Fruit fly (Drosophila melanogaster) ovary, adult (tissue): Measurements from ENCODE around the gene CG1640.

Source experiments
- CG17801 ChIP-seq: fragments of 200-800 bp; optimal IDR thresholded peaks from 2 replicates; lab custom pipeline; 2019; ENCODE audit warnings: missing biosample characterization, mild to moderate bottlenecking, missing genetic modification characterization, moderate library complexity; ENCODE audit not compliant: partially characterized antibody

Gene CG1640

DNA sequence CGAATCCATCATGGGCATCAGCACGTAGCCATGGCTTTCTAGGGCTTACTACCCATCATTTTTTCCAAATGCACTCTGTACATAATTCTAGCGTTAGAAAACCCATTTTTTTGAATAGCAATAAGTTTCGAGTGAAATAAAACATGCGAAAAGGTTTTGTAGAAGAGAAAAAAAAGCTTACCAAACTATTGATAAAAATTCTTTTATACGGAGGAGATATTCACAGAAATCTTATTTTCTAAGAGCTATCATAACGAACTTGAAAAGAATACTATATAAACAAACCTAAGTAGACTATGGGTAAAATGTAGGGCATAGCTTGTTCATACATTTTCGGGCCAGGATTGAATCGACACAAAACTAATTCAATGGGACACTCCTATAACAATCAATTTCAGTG, at the start of gene CG1640:
Gene CG1640 (plus strand): TSS at position 301 of the 400 bp plus-strand sequence.
- no peak for TF ChIP-seq CG17801 (GFP tag; lab: Kevin White, UChicago)

DNA sequence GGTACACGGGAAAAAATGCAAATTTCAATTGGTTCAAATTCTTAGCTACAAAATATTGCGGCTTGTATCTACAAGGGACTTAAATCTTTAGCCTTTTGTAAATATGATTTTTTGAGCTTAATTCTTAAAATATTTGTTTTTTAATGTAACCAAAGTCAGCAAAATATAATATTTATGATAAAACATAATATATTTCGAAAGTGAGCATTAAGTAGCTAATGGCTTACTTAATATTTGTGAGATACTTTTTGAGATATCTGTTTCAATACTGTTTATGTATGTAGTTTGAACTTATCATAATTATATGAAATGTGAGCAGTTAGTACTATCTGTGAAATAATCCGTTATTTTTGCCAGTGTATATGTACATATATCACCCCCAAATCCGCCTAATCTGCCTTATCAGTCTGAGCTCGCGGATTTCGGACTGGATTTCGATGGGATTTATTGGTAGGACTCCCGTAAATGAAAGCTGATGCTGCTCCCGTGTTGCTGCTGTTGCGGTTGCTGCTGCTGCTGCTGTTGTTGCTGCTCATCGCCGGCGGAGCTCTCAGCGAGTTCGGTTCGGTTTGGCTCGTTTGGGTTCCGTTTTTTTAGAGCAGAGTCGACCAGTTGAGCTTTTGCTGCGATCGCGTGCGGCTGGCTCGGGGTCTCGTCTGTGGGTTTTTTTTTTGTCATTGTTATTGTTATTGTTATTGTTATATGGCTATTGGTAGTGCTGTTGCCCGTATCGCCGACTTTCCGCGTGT, 49.5 kb upstream of the CG1640 start:
- TF ChIP-seq CG17801 (GFP tag; lab: Kevin White, UChicago): no peak

DNA sequence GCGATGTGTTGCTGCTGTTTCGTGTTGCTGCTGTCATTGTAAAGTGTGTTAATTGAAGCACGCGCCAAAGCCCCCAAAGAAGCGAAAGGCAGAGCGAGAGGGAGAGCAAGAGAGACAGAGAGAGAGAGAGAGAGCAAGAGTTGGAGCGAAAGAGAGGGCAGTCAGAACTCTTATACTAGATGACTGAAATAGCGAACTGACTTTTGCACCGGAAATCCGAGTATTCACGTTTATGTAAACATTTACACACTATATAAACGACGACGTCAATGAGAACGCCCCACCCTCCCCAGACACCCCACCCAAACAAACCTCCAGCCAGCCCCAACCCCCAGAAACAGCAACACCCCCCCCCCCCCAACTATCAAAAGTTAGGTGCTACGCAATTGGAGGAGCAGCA, 48.0 kb upstream of the CG1640 start:
- TF ChIP-seq CG17801 (GFP tag; lab: Kevin White, UChicago): peak; percentile 9

DNA sequence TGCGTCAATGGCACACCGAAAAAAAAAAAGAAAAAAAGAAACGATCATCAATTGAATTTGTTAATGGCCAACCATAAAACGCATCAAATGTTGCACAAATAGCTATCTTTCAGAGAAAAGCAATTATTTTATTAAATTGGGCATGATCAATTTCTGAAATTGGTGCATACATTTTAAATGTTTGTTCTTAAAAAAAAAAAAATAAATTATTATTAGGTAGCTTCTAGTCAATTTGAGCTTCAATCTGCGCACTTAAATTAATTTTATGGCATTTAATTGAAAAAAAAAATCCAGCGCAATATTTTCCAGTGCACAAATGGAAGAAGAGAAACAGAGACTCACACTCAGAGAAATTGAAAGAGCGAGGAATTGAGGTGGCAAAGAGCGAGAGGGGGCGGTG, 47.3 kb upstream of the CG1640 start:
- peak; percentile 33 for TF ChIP-seq CG17801 (GFP tag; lab: Kevin White, UChicago)

DNA sequence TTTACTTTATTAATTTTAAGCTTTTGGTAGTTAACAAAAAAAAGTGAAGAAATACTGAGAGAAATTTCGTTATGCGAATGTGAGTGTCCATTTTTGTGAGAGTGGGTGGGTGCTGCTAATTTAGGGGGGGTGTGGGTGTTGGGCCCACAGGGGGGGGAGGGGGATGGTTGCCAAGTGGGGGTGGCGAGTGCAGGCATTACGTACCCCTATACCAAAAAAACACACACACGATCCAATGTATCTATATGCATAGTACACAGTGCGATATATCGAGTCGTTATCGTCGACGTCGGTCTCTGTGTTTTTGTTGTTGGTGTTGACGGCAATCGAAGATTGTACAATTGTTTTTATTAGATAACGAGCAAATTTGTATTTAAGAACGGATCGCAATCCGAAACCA, 46.9 kb upstream of the CG1640 start:
- no peak for TF ChIP-seq CG17801 (GFP tag; lab: Kevin White, UChicago)

DNA sequence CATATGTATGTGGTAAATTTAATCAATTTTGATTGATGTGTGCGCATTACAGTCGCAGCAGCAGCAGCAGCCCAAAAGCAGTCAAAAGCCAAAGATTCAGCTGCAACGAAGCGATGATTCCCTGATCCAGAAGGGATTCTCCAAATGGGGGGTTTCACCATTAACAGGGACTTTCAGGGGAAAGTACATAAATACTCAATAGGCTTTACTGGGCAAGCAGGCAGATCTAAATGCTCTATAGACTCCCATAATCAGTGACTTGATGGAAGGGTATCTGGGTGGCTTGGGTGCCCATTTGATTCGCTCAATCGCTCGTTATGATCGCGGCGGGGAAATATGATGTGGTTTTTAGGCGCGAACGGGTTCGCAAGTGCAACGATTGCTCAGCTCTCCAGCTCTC, 45.1 kb upstream of the CG1640 start:
- TF ChIP-seq CG17801 (GFP tag; lab: Kevin White, UChicago): no peak

DNA sequence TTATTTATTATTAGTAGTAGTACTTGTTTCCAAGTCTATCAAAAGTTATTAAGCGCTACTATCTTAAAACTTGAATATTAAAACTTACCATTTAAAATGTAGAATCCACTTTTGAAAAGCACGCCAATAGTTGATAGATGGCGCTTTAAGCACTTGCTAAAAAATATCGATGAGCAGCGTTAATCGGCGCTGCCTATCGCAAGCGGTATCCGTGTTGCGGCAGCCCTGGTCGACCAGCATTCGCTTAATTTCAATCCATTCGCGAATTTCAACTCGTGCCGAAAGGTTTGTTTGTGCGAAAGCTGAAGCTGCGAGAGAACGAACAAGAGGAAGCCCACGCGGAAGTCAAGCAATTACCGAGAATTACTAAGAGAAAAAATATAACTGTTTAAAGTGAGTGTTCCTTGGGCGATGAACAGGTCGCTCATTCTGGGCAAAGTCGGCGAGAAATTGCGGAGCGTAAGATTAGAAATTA, 40.8 kb upstream of the CG1640 start, which contains the start of gene Prx2:
Gene Prx2 (plus strand): TSS at position 253 of the 475 bp plus-strand sequence.
- peak; percentile 69 for TF ChIP-seq CG17801 (GFP tag; lab: Kevin White, UChicago)

DNA sequence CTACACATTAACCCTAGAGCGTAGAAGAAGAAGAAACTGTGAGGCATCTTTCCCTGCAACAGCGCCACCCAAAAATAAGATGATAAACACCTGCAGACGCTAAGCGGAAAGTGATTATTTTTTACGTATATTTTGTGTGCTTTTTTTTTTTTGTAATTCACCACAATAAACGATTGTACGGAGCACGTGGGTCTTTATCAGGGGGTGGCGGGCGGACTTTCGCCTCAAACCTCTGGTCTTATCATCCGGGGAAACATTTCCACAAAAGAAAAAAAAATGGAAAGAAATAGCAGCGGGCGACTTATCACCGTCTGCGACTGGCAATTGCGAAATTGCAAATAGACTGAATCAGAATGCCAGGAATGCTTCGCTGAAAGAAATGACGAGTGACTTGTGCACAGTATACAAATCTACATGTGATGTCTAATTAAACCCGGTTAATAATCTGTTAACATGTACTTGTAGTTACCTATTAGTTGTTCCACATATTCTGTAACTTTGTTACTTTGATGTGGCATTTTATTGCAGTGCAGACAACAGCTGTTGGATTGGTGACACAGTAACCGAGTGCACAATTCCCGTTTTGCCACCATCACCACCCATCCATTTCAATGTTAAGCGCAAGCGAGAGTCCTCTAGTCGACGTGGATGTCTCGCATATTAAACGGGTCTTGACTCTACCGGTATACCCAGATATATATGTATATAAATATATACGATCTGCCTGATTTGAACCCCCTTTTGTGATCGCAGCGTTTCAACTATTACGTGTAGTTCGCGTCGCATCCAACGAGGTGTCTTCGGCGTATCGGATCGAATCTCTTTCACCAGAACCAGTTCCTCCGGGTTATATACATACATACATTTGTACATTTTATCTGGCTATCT, 38.3 kb upstream of the CG1640 start:
- peak; percentile 56 for TF ChIP-seq CG17801 (GFP tag; lab: Kevin White, UChicago)

DNA sequence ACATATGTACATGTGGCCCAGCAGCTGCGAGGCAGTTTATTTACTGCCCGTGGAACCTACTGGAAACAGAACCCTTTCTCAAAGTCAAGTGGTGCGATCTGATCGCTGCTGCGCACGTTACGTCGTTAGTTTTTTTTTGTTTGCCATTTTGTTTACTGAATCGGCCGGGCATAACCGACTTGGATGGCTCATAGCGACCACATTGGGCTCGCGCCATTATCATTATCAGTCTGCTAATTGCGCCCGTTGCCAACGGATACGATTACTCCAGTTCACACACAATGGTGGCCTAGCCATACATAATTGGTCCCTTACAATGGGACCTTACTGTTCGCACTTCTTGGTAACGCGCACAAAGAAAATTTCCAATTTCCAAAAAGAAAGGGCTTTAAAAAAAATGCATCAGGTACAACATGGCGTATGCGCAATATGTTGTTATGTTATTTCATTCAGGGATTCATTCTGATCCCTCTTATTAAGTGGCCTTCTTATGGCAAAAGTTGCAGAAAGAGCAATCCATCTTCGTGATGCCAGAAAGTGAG, 37.6 kb upstream of the CG1640 start:
- peak; percentile 17 for TF ChIP-seq CG17801 (GFP tag; lab: Kevin White, UChicago)

DNA sequence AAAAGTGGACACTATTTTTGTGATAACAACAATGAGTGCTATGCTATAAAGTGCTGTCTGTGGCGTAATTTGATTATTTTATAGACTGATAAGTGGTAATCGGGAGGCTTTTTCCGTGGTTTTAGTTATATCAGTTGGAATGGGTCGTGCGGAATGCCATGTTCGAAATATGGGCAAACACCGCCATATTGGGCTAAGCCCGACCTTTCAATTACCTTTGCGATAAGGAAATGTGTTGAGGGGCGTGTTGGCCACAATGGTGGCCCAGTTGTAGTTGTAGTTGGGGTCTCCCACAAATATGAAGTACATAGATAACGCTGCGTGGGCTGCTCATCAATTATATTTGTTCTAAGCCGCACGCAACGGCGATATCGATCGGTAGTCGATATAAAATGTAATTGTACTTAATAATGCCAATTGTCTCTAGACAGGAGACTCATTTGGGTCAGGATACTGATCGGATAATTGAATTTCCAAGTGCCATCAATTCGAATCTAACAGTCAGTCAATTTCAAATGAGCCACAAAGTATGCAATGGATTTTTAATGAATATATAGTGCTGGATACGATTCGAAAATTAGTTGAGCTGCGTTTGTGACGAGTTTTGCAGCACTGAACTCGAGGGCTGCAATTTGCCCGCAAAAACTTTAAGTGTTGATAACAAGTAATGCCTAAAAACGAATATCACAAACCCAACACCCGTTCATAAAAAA, 35.8 kb upstream of the CG1640 start:
- TF ChIP-seq CG17801 (GFP tag; lab: Kevin White, UChicago): peak; percentile 23

DNA sequence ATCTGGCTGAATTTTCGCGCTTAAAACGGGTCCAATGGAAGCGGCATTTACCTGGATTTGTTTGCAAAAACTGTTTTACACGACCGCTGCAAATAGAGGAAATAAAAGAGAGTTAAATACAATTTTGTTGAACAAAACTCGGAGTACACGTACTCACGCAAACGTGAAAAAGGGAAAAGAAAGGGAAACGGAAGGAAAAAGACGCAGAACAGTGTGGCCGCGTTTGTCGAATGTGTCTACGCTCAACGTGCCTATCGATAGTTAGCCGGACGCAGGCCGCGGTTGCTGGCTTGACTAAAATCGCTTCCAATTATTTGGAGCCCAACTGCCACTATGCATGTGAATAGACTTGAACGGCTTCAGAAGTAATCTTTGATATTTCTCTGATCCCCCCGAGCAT, 33.0 kb upstream of the CG1640 start, which contains the start of gene RpS15Aa:
Gene RpS15Aa (minus strand): TSS at position 252 of the 400 bp plus-strand sequence.
- peak; percentile 90 for TF ChIP-seq CG17801 (GFP tag; lab: Kevin White, UChicago)

DNA sequence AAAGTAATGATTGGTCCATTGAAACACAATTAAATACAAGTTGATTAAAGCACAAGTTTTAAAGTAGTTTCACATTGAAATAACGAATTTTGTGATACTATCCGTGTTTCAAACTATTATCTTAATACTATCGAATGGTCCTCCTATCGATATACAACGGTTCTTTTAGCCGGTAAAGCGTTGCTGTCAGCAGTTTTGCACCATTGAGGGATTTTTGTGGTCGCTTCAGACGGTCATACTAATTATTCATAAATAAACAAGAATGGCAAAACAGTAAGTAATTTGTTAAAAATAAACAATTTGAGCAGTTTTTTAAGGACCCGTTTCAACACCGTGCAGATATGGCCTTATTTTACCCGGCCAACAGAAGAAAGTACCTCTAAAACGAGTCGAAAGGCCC, 32.3 kb upstream of the CG1640 start, which contains the start of gene CG15747:
Gene CG15747 (plus strand): TSS at position 206 of the 400 bp plus-strand sequence.
- no peak for TF ChIP-seq CG17801 (GFP tag; lab: Kevin White, UChicago)

DNA sequence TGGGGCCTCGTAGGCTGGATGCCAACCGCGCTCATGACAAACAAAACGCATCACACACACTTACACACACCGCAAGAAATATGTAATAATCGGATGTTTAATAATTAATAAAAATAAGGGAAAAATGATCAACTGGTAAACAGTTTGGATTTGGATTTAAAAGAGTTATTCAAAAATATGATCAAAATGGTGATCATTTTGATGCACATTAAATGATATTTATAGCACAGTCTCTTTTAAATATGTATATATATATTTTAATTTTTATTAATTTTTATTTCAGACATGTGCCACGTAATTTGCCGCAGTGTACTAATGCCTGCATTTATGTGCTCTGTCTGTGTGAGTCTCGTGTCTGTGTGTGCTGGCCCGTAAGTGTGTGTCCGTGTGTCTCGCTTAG, 25.1 kb upstream of the CG1640 start:
- TF ChIP-seq CG17801 (GFP tag; lab: Kevin White, UChicago): no peak

DNA sequence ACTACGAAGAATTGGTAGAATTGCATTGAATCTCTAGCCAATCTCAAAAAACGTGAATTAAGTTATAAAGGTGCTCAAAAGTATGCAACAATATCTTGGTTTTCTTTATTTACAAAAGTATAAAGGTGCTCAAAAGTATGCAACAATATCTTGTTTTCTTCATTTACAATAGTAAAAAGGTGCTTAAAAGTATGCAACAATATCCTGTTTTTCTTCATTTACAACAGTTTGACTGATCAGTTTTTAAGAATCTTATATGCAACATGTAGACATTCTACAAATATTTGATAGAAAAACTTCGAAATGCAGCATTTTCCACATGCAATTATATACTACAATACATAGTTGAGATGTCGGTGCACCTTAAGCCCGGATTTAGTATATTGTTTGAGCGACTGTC, 23.4 kb upstream of the CG1640 start:
- TF ChIP-seq CG17801 (GFP tag; lab: Kevin White, UChicago): no peak
